Worm (Caenorhabditis elegans): ENCODE measurements around the gene tsp-20.

DNA sequence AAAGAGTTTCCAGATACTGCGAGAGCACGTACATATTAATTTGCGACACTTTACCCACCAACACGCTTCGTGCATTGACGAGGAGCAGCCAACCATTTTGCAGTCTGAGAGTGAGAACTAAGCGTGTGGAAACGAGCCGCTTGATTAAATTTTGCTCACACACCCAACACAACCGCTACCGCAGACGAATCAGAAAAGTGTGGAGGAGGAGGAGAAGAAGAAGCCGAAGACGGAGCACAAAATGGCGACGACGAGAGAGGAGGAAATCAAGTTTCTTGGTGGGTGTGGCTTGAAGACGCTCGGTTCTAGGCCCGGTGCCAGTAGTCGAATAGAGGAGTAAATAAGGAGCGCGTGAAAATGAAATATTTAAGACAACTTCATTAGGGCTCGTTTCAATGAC lies 49.0 kb upstream of the tsp-20 start:
- TF ChIP-seq ama-1 (optimal IDR thresholded peaks at IDR 0.05), result no peak
- no peak for TF ChIP-seq ceh-13 (GFP tag; optimal IDR thresholded peaks at IDR 0.05)
- TF ChIP-seq sea-1 (GFP tag; conservative IDR thresholded peaks at IDR 0.05), result no peak
- TF ChIP-seq pes-1 (GFP tag; IDR thresholded peaks at IDR 0.05), result no peak
- TF ChIP-seq scrt-1 (GFP tag; IDR thresholded peaks at IDR 0.05), result no peak
- no peak for TF ChIP-seq flt-1 (GFP tag; IDR thresholded peaks at IDR 0.05)
- no peak for TF ChIP-seq aly-1 (tag; optimal IDR thresholded peaks at IDR 0.05)
- TF ChIP-seq F13C5.2 (tag; optimal IDR thresholded peaks at IDR 0.05), result no peak
- no peak for TF ChIP-seq tbx-11 (GFP tag; IDR thresholded peaks at IDR 0.05)
- no peak for TF ChIP-seq ets-7 (tag; optimal IDR thresholded peaks at IDR 0.05)
- TF ChIP-seq hnd-1 (tag; optimal IDR thresholded peaks at IDR 0.05), result no peak
- TF ChIP-seq hmbx-1 (tag; optimal IDR thresholded peaks at IDR 0.05), result no peak
